Worm (Caenorhabditis elegans) whole organism, L4/young adult: ENCODE data around the gene Y79H2A.3.

Experiments used
- W03F9.2 ChIP-seq: fragments of 150-350 bp; optimal IDR thresholded peaks from 2 replicates; lab custom pipeline; 2014; ENCODE audit warnings: missing biosample characterization, missing genetic modification characterization
- dao-5 ChIP-seq: sonication (generic microtip); optimal IDR thresholded peaks from 2 replicates; lab custom pipeline; 2016; ENCODE audit warnings: missing genotype, missing genetic modification characterization, moderate library complexity, missing compliant biosample characterization

DNA sequence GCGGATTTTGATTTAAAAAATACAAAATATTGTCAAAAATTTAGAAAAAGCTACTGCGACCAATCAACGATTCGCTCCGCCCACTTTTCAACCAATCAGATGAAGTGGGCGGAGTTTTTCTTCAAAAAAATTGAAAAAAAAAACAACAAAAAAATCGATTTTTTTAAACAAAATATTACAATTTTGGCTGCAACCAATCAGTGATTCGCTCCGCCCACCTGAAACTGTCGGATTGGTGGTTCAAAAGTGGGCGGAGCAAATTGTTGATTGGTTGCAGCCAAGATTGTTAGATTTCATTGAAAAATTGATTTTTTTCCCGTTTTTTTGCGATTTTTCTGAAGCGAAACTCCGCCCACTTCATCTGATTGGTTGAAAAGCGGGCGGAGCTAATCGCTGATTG lies 18.8 kb downstream of the Y79H2A.3 start:
- TF ChIP-seq W03F9.2 (tag; lab: Kevin White, UChicago) (no peak), dao-5 (tag; lab: Kevin White, UChicago) (no peak)
